Fruit fly (Drosophila melanogaster) whole organism, prepupa: ENCODE measurements around the gene ATPsynC.

Source experiments
- CG10631 ChIP-seq: fragments of 200-800 bp; sonication (Bioruptor generic); optimal IDR thresholded peaks from 2 replicates; lab custom pipeline; 2016; ENCODE audit warnings: missing biosample characterization, missing genetic modification characterization
- CG15336 ChIP-seq: fragments of 200-800 bp; sonication (Bioruptor generic); IDR thresholded peaks from 2 replicates; pipeline ENCODE4 v1.3.6; 2022; ENCODE audit warnings: missing biosample characterization, missing genetic modification characterization
- CG1621 ChIP-seq: fragments of 200-800 bp; sonication (Bioruptor generic); optimal IDR thresholded peaks from 3 replicates; lab custom pipeline; 2018; ENCODE audit warnings: missing biosample characterization, mild to moderate bottlenecking, missing genetic modification characterization
- CG16779 ChIP-seq: fragments of 200-800 bp; sonication (Bioruptor generic); optimal IDR thresholded peaks from 3 replicates; lab custom pipeline; 2017; ENCODE audit warnings: missing biosample characterization, mild to moderate bottlenecking, missing genetic modification characterization
- CG3032 ChIP-seq: fragments of 200-800 bp; optimal IDR thresholded peaks from 2 replicates; lab custom pipeline; 2019; ENCODE audit warnings: missing biosample characterization, mild to moderate bottlenecking, missing genetic modification characterization, moderate library complexity
- CG31627 ChIP-seq: fragments of 200-800 bp; sonication (Bioruptor generic); optimal IDR thresholded peaks from 3 replicates; lab custom pipeline; 2016; ENCODE audit warnings: missing biosample characterization, missing genetic modification characterization
- CG34406 ChIP-seq: fragments of 200-800 bp; sonication (Bioruptor generic); optimal IDR thresholded peaks from 3 replicates; lab custom pipeline; 2016; ENCODE audit warnings: missing biosample characterization, missing genetic modification characterization
- CG4318 ChIP-seq: fragments of 200-800 bp; sonication (Bioruptor generic); optimal IDR thresholded peaks from 3 replicates; lab custom pipeline; 2017; ENCODE audit warnings: missing biosample characterization, mild to moderate bottlenecking, missing genetic modification characterization
- CG6276 ChIP-seq: fragments of 200-800 bp; sonication (Bioruptor generic); optimal IDR thresholded peaks from 2 replicates; lab custom pipeline; 2017; ENCODE audit warnings: missing biosample characterization, mild to moderate bottlenecking, missing genetic modification characterization
- CG6792 ChIP-seq: fragments of 200-800 bp; sonication (Bioruptor generic); optimal IDR thresholded peaks from 3 replicates; lab custom pipeline; 2016; ENCODE audit warnings: missing biosample characterization, missing genetic modification characterization
- CG6808 ChIP-seq: fragments of 200-800 bp; sonication (Bioruptor generic); optimal IDR thresholded peaks from 3 replicates; lab custom pipeline; 2017; ENCODE audit warnings: missing biosample characterization, missing genetic modification characterization, mild to moderate bottlenecking, moderate library complexity, missing genetic modification reagents
- CG7368 ChIP-seq: fragments of 200-800 bp; sonication (Bioruptor generic); optimal IDR thresholded peaks from 3 replicates; lab custom pipeline; 2016; ENCODE audit warnings: missing biosample characterization, missing genetic modification characterization
- CG9139 ChIP-seq: fragments of 200-800 bp; sonication (Bioruptor generic); optimal IDR thresholded peaks from 3 replicates; lab custom pipeline; 2017; ENCODE audit warnings: missing biosample characterization, mild to moderate bottlenecking, missing genetic modification characterization
- Eip75B ChIP-seq: fragments of 200-800 bp; sonication (Bioruptor generic); optimal IDR thresholded peaks from 3 replicates; lab custom pipeline; 2016; ENCODE audit warnings: missing biosample characterization, missing genetic modification characterization
- Ets21C ChIP-seq: fragments of 200-800 bp; sonication (Bioruptor generic); optimal IDR thresholded peaks from 3 replicates; lab custom pipeline; 2016; ENCODE audit warnings: missing biosample characterization, missing genetic modification characterization
- Ets96B ChIP-seq: fragments of 200-800 bp; optimal IDR thresholded peaks from 2 replicates; lab custom pipeline; 2019; ENCODE audit warnings: missing biosample characterization, mild to moderate bottlenecking, missing genetic modification characterization, moderate library complexity
- Hr39 ChIP-seq: fragments of 200-800 bp; sonication (Bioruptor generic); optimal IDR thresholded peaks from 2 replicates; lab custom pipeline; 2016; ENCODE audit warnings: missing biosample characterization, missing genetic modification characterization
- Hr4 ChIP-seq: fragments of 200-800 bp; sonication (Bioruptor generic); optimal IDR thresholded peaks from 3 replicates; lab custom pipeline; 2016; ENCODE audit warnings: missing biosample characterization, missing genetic modification characterization
- Lpt ChIP-seq: fragments of 200-800 bp; sonication (Bioruptor generic); optimal IDR thresholded peaks from 3 replicates; lab custom pipeline; 2016; ENCODE audit warnings: missing biosample characterization, missing genetic modification characterization
- OdsH ChIP-seq: fragments of 200-800 bp; sonication (Bioruptor generic); optimal IDR thresholded peaks from 3 replicates; lab custom pipeline; 2016; ENCODE audit warnings: missing biosample characterization, missing genetic modification characterization
- Smox ChIP-seq: fragments of 200-800 bp; sonication (Bioruptor generic); optimal IDR thresholded peaks from 3 replicates; lab custom pipeline; 2016; ENCODE audit warnings: missing biosample characterization, missing genetic modification characterization
- Sox102F ChIP-seq: fragments of 200-800 bp; sonication (Bioruptor generic); optimal IDR thresholded peaks from 2 replicates; lab custom pipeline; 2016; ENCODE audit warnings: missing biosample characterization, mild to moderate bottlenecking, missing genetic modification characterization
- Sox14 ChIP-seq: fragments of 200-800 bp; sonication (Bioruptor generic); optimal IDR thresholded peaks from 3 replicates; lab custom pipeline; 2016; ENCODE audit warnings: missing biosample characterization, missing genetic modification characterization
- Sox15 ChIP-seq: fragments of 200-800 bp; sonication (Bioruptor generic); optimal IDR thresholded peaks from 3 replicates; lab custom pipeline; 2016; ENCODE audit warnings: missing biosample characterization, missing genetic modification characterization
- achi ChIP-seq: fragments of 200-800 bp; sonication (Bioruptor generic); optimal IDR thresholded peaks from 3 replicates; lab custom pipeline; 2016; ENCODE audit warnings: missing biosample characterization, missing genetic modification characterization
- cyc ChIP-seq: fragments of 200-800 bp; sonication (Bioruptor generic); optimal IDR thresholded peaks from 3 replicates; lab custom pipeline; 2016; ENCODE audit warnings: missing biosample characterization, missing genetic modification characterization
- dac ChIP-seq: fragments of 200-800 bp; sonication (Bioruptor generic); optimal IDR thresholded peaks from 2 replicates; lab custom pipeline; 2017; ENCODE audit warnings: missing biosample characterization, mild to moderate bottlenecking, missing genetic modification characterization
- eg ChIP-seq: fragments of 200-800 bp; sonication (Bioruptor generic); IDR thresholded peaks from 3 replicates; pipeline ENCODE4 v1.3.6; 2022; ENCODE audit warnings: missing biosample characterization, missing genetic modification characterization
- esn ChIP-seq: fragments of 200-800 bp; sonication (Bioruptor generic); optimal IDR thresholded peaks from 2 replicates; lab custom pipeline; 2016; ENCODE audit warnings: missing biosample characterization, mild to moderate bottlenecking, missing genetic modification characterization, moderate library complexity
- fd59A ChIP-seq: fragments of 200-800 bp; sonication (Bioruptor generic); optimal IDR thresholded peaks from 2 replicates; lab custom pipeline; 2017; ENCODE audit warnings: missing biosample characterization, mild to moderate bottlenecking, missing genetic modification characterization, missing genetic modification reagents
- fd85E ChIP-seq: fragments of 200-800 bp; sonication (Bioruptor generic); optimal IDR thresholded peaks from 3 replicates; lab custom pipeline; 2016; ENCODE audit warnings: missing biosample characterization, missing genetic modification characterization
- fkh ChIP-seq: fragments of 200-800 bp; sonication (Bioruptor generic); optimal IDR thresholded peaks from 3 replicates; lab custom pipeline; 2017; ENCODE audit warnings: missing biosample characterization, mild to moderate bottlenecking, missing genetic modification characterization, moderate library complexity
- lz ChIP-seq: fragments of 200-800 bp; sonication (Bioruptor generic); optimal IDR thresholded peaks from 3 replicates; lab custom pipeline; 2016; ENCODE audit warnings: missing biosample characterization, missing genetic modification characterization
- pdm3 ChIP-seq: fragments of 200-800 bp; sonication (Bioruptor generic); optimal IDR thresholded peaks from 3 replicates; lab custom pipeline; 2016; ENCODE audit warnings: missing biosample characterization, missing genetic modification characterization
- salr ChIP-seq, 2 experiments: fragments of 200-800 bp; sonication (Bioruptor generic); optimal IDR thresholded peaks; 3 replicates each; lab custom pipeline; 2016 to 2018; ENCODE audit warnings: missing biosample characterization in 2 of 2, missing genetic modification characterization in 2 of 2, mild to moderate bottlenecking in 1 of 2
- ss ChIP-seq, 2 experiments: fragments of 200-800 bp; sonication (Bioruptor generic); optimal IDR thresholded peaks; 2 replicates in 1 of 2; 3 replicates in 1 of 2; lab custom pipeline; 2017 to 2018; ENCODE audit warnings: mild to moderate bottlenecking in 2 of 2, missing biosample characterization in 2 of 2, missing genetic modification characterization in 2 of 2, moderate library complexity in 1 of 2
- svp ChIP-seq: fragments of 200-800 bp; sonication (Bioruptor generic); peaks from one replicate; lab custom pipeline; 2016; ENCODE audit warnings: missing biosample characterization, missing genetic modification characterization
- topi ChIP-seq: fragments of 200-800 bp; sonication (Bioruptor generic); optimal IDR thresholded peaks from 3 replicates; lab custom pipeline; 2016; ENCODE audit warnings: missing biosample characterization, missing genetic modification characterization

Gene ATPsynC

dm6 chr3R:31243079-31243668 lies 23.7 kb upstream of the ATPsynC start (continued):
- TF ChIP-seq CG4318 (GFP tag; lab: Kevin White, UChicago) (peak; percentile 44), Ets21C (GFP tag; lab: Kevin White, UChicago) (no peak), CG6792 (no peak), achi (GFP tag; lab: Kevin White, UChicago) (peak; percentile 11), Smox (GFP tag; lab: Kevin White, UChicago) (no peak), CG9139 (GFP tag; lab: Kevin White, UChicago) (no peak), svp (GFP tag; lab: Kevin White, UChicago) (no peak), CG7368 (GFP tag; lab: Kevin White, UChicago) (no peak), cyc (GFP tag; lab: Kevin White, UChicago) (no peak), CG16779 (tag; lab: Kevin White, UChicago) (no peak), Hr39 (no peak), Hr4 (GFP tag; lab: Kevin White, UChicago) (peak; percentile 80), CG31627 (GFP tag; lab: Kevin White, UChicago) (no peak), CG34406 (GFP tag; lab: Kevin White, UChicago) (no peak), Sox14 (GFP tag; lab: Kevin White, UChicago) (no peak), salr (GFP tag; optimal IDR thresholded peaks at IDR 0.05; lab: Kevin White, UChicago) (no peak), Lpt (GFP tag; lab: Kevin White, UChicago) (peak; percentile 55), Eip75B (GFP tag; lab: Kevin White, UChicago) (no peak), dac (GFP tag; lab: Kevin White, UChicago) (peak; percentile 46), Sox102F (GFP tag; lab: Kevin White, UChicago) (no peak), CG6276 (GFP tag; lab: Kevin White, UChicago) (peak; percentile 37), Ets96B (tag; lab: Kevin White, UChicago) (no peak), eg (peak; percentile 83), esn (GFP tag; lab: Kevin White, UChicago) (no peak), topi (GFP tag; lab: Kevin White, UChicago) (no peak), CG1621 (no peak), fd85E (GFP tag; lab: Kevin White, UChicago) (no peak), CG10631 (GFP tag; lab: Kevin White, UChicago) (no peak), CG6808 (GFP tag; lab: Kevin White, UChicago) (no peak), CG3032 (tag; lab: Kevin White, UChicago) (no peak), CG15336 (GFP tag; lab: Robert Waterston, UW) (peak; percentile 82)

dm6 chr3R:31241109-31241508 lies 21.7 kb upstream of the ATPsynC start:
- TF ChIP-seq CG31627 (GFP tag; lab: Kevin White, UChicago) (no peak), OdsH (GFP tag; lab: Kevin White, UChicago) (no peak), lz (GFP tag; lab: Kevin White, UChicago) (no peak), esn (GFP tag; lab: Kevin White, UChicago) (no peak), eg (no peak), dac (GFP tag; lab: Kevin White, UChicago) (no peak), achi (GFP tag; lab: Kevin White, UChicago) (no peak), CG6808 (GFP tag; lab: Kevin White, UChicago) (no peak), ss (GFP tag; optimal IDR thresholded peaks at IDR 0.05; lab: Kevin White, UChicago) (no peak), fd59A (GFP tag; lab: Kevin White, UChicago) (no peak), Sox15 (GFP tag; lab: Kevin White, UChicago) (no peak)

dm6 chr3R:31240023-31240422 lies 20.6 kb upstream of the ATPsynC start:
- no peak for TF ChIP-seq CG31627 (GFP tag; lab: Kevin White, UChicago)
- no peak for TF ChIP-seq CG16779 (tag; lab: Kevin White, UChicago)
- TF ChIP-seq fkh: peak; percentile 39
- no peak for TF ChIP-seq pdm3 (GFP tag; lab: Kevin White, UChicago)
- no peak for TF ChIP-seq CG10631 (GFP tag; lab: Kevin White, UChicago)
- TF ChIP-seq, all 60 proteins: peak for 1
